Worm (Caenorhabditis elegans): ENCODE data around the gene rcan-1.

- TF ChIP-seq nhr-77 (tag; optimal IDR thresholded peaks at IDR 0.05) (no peak), skn-1 (tag; optimal IDR thresholded peaks at IDR 0.05) (no peak), fkh-10 (GFP tag; optimal IDR thresholded peaks at IDR 0.05) (no peak)
These were observed 33.4 kb upstream of the rcan-1 start for ce11 chrIII:5717173-5717748.

Measured in whole organism, L3 larva.